Fruit fly (Drosophila melanogaster) whole organism, embryonic: ENCODE data around the gene alpha-Man-IIb.

Experiments
- Atf6 ChIP-seq: fragments of 200-800 bp; sonication (Bioruptor generic); IDR thresholded peaks from 2 replicates; pipeline ENCODE4 v1.3.6; 2022; ENCODE audit warnings: missing biosample characterization, missing genetic modification characterization
- BEAF-32 ChIP-seq: fragments of 200-800 bp; sonication (Bioruptor generic); optimal IDR thresholded peaks from 3 replicates; lab custom pipeline; 2017; ENCODE audit warnings: missing biosample characterization, missing genetic modification characterization, mild to moderate bottlenecking, moderate library complexity, missing genetic modification reagents
- Bdp1 ChIP-seq: fragments of 200-800 bp; sonication (Bioruptor generic); optimal IDR thresholded peaks from 3 replicates; lab custom pipeline; 2016; ENCODE audit warnings: missing biosample characterization, missing genetic modification characterization
- BtbVII ChIP-seq: fragments of 200-800 bp; sonication (Bioruptor generic); optimal IDR thresholded peaks from 3 replicates; lab custom pipeline; 2017; ENCODE audit warnings: missing biosample characterization, mild to moderate bottlenecking, missing genetic modification characterization
- CG10979 ChIP-seq: fragments of 200-800 bp; sonication (Bioruptor generic); optimal IDR thresholded peaks from 2 replicates; lab custom pipeline; 2018; ENCODE audit warnings: missing biosample characterization, mild to moderate bottlenecking, missing genetic modification characterization, moderate library complexity
- CG13123 ChIP-seq: fragments of 200-800 bp; sonication (Bioruptor generic); optimal IDR thresholded peaks from 2 replicates; lab custom pipeline; 2016; ENCODE audit warnings: missing biosample characterization, missing genetic modification characterization
- CG13287 ChIP-seq: fragments of 200-800 bp; sonication (Bioruptor generic); IDR thresholded peaks from 2 replicates; pipeline ENCODE4 v1.3.6; 2022; ENCODE audit warnings: missing biosample characterization, missing genetic modification characterization; ENCODE audit not compliant: partially characterized antibody
- CG14710 ChIP-seq: fragments of 200-800 bp; sonication (Bioruptor generic); optimal IDR thresholded peaks from 3 replicates; lab custom pipeline; 2019; ENCODE audit warnings: missing biosample characterization, mild to moderate bottlenecking, missing genetic modification characterization, moderate library complexity
- CG14965 ChIP-seq: fragments of 200-800 bp; sonication (Bioruptor generic); optimal IDR thresholded peaks from 2 replicates; lab custom pipeline; 2016; ENCODE audit warnings: missing biosample characterization, missing genetic modification characterization, borderline replicate concordance
- CG16813 ChIP-seq: fragments of 200-800 bp; sonication (Bioruptor generic); IDR thresholded peaks from 3 replicates; pipeline ENCODE4 v1.3.6; 2022; ENCODE audit warnings: missing biosample characterization, missing genetic modification characterization; ENCODE audit not compliant: partially characterized antibody
- CG17568 ChIP-seq: fragments of 200-800 bp; sonication (Bioruptor generic); optimal IDR thresholded peaks from 2 replicates; lab custom pipeline; 2018; ENCODE audit warnings: missing biosample characterization, mild to moderate bottlenecking, missing genetic modification characterization, moderate library complexity
- CG17829 ChIP-seq: fragments of 200-800 bp; optimal IDR thresholded peaks from 2 replicates; lab custom pipeline; 2019; ENCODE audit warnings: missing biosample characterization, mild to moderate bottlenecking, missing genetic modification characterization, moderate library complexity
- CG18764 ChIP-seq: fragments of 200-800 bp; sonication (Bioruptor generic); optimal IDR thresholded peaks from 3 replicates; lab custom pipeline; 2016; ENCODE audit warnings: missing biosample characterization, missing genetic modification characterization
- CG2120 ChIP-seq: fragments of 200-800 bp; sonication (Bioruptor generic); optimal IDR thresholded peaks from 3 replicates; lab custom pipeline; 2016; ENCODE audit warnings: missing biosample characterization, missing genetic modification characterization
- CG2202 ChIP-seq: fragments of 200-800 bp; sonication (Bioruptor generic); optimal IDR thresholded peaks from 2 replicates; lab custom pipeline; 2018; ENCODE audit warnings: missing biosample characterization, mild to moderate bottlenecking, missing genetic modification characterization
- CG34422 ChIP-seq: fragments of 200-800 bp; sonication (Bioruptor generic); IDR thresholded peaks from 3 replicates; pipeline ENCODE4 v1.3.6; 2022; ENCODE audit warnings: missing biosample characterization, missing genetic modification characterization
- CG3995 ChIP-seq: fragments of 200-800 bp; sonication (Bioruptor generic); optimal IDR thresholded peaks from 3 replicates; lab custom pipeline; 2016; ENCODE audit warnings: missing biosample characterization, missing genetic modification characterization
- CG7963 ChIP-seq: fragments of 200-800 bp; sonication (Bioruptor generic); IDR thresholded peaks from 3 replicates; pipeline ENCODE4 v1.3.6; 2022; ENCODE audit warnings: missing biosample characterization, missing genetic modification characterization; ENCODE audit not compliant: partially characterized antibody
- CG8388 ChIP-seq: fragments of 200-800 bp; sonication (Bioruptor generic); optimal IDR thresholded peaks from 2 replicates; lab custom pipeline; 2019; ENCODE audit warnings: missing biosample characterization, mild to moderate bottlenecking, missing genetic modification characterization, moderate library complexity
- CG9727 ChIP-seq: fragments of 200-800 bp; sonication (Bioruptor generic); optimal IDR thresholded peaks from 3 replicates; lab custom pipeline; 2017; ENCODE audit warnings: missing biosample characterization, mild to moderate bottlenecking, missing genetic modification characterization
- CG9876 ChIP-seq: fragments of 200-800 bp; sonication (Bioruptor generic); optimal IDR thresholded peaks from 2 replicates; lab custom pipeline; 2016; ENCODE audit warnings: missing biosample characterization, missing genetic modification characterization
- CoRest ChIP-seq: fragments of 200-800 bp; sonication (Bioruptor generic); optimal IDR thresholded peaks from 3 replicates; lab custom pipeline; 2018; ENCODE audit warnings: missing biosample characterization, mild to moderate bottlenecking, missing genetic modification characterization, moderate library complexity
- D19B ChIP-seq: fragments of 200-800 bp; sonication (Bioruptor generic); optimal IDR thresholded peaks from 2 replicates; lab custom pipeline; 2017; ENCODE audit warnings: missing biosample characterization, mild to moderate bottlenecking, missing genetic modification characterization
- Dad ChIP-seq: fragments of 200-800 bp; sonication (Bioruptor generic); optimal IDR thresholded peaks from 3 replicates; lab custom pipeline; 2016; ENCODE audit warnings: missing biosample characterization, missing genetic modification characterization
- Dek ChIP-seq: fragments of 200-800 bp; sonication (Bioruptor generic); optimal IDR thresholded peaks from 3 replicates; lab custom pipeline; 2019; ENCODE audit warnings: missing biosample characterization, mild to moderate bottlenecking, missing genetic modification characterization, moderate library complexity
- Dp ChIP-seq: fragments of 200-800 bp; sonication (Bioruptor generic); optimal IDR thresholded peaks from 2 replicates; lab custom pipeline; 2018; ENCODE audit warnings: missing biosample characterization, mild to moderate bottlenecking, missing genetic modification characterization, moderate library complexity
- Ets97D ChIP-seq: fragments of 200-800 bp; sonication (Bioruptor generic); optimal IDR thresholded peaks from 3 replicates; lab custom pipeline; 2016; ENCODE audit warnings: missing biosample characterization, missing genetic modification characterization
- Hsf ChIP-seq: fragments of 200-800 bp; sonication (Bioruptor generic); optimal IDR thresholded peaks from 3 replicates; lab custom pipeline; 2016; ENCODE audit warnings: missing biosample characterization, missing genetic modification characterization
- Jarid2 ChIP-seq: fragments of 200-800 bp; sonication (Bioruptor generic); optimal IDR thresholded peaks from 3 replicates; lab custom pipeline; 2017; ENCODE audit warnings: mild to moderate bottlenecking, missing biosample characterization, missing genetic modification reagents, missing genetic modification characterization
- Max ChIP-seq: fragments of 200-800 bp; sonication (Bioruptor generic); optimal IDR thresholded peaks from 2 replicates; lab custom pipeline; 2016; ENCODE audit warnings: missing biosample characterization, mild to moderate bottlenecking, missing genetic modification characterization
- Med ChIP-seq: fragments of 200-800 bp; sonication (Bioruptor generic); peaks from one replicate; lab custom pipeline; 2016; ENCODE audit warnings: missing biosample characterization, missing genetic modification characterization, mild to moderate bottlenecking, inconsistent platforms, moderate library complexity
- Pdp1 ChIP-seq, 2 experiments: fragments of 200-800 bp; sonication (Bioruptor generic); optimal IDR thresholded peaks; 3 replicates each; lab custom pipeline; 2016; ENCODE audit warnings: missing biosample characterization in 2 of 2, missing genetic modification characterization in 2 of 2, mild to moderate bottlenecking in 1 of 2, moderate library complexity in 1 of 2
- Sry-δ ChIP-seq: fragments of 200-800 bp; sonication (Bioruptor generic); optimal IDR thresholded peaks from 2 replicates; lab custom pipeline; 2016; ENCODE audit warnings: missing biosample characterization, missing genetic modification characterization
- YL-1 ChIP-seq: fragments of 200-800 bp; sonication (Bioruptor generic); optimal IDR thresholded peaks from 3 replicates; lab custom pipeline; 2017; ENCODE audit warnings: missing biosample characterization, mild to moderate bottlenecking, missing genetic modification characterization
- croc ChIP-seq: fragments of 200-800 bp; sonication (Bioruptor generic); conservative IDR thresholded peaks from 3 replicates; pipeline ENCODE4 v1.3.6; 2022; ENCODE audit warnings: missing biosample characterization, missing genetic modification characterization
- dan ChIP-seq: fragments of 200-800 bp; sonication (Bioruptor generic); IDR thresholded peaks from 2 replicates; pipeline ENCODE4 v1.3.6; 2022; ENCODE audit warnings: missing biosample characterization, missing genetic modification characterization
- gfzf ChIP-seq: fragments of 200-800 bp; sonication (Bioruptor generic); optimal IDR thresholded peaks from 2 replicates; lab custom pipeline; 2016; ENCODE audit warnings: missing biosample characterization, mild to moderate bottlenecking, missing genetic modification characterization, moderate library complexity
- lab ChIP-seq: fragments of 200-800 bp; sonication (Bioruptor generic); optimal IDR thresholded peaks from 3 replicates; lab custom pipeline; 2017; ENCODE audit warnings: missing biosample characterization, missing genetic modification characterization, mild to moderate bottlenecking, moderate library complexity, missing genetic modification reagents
- nmo ChIP-seq: fragments of 200-800 bp; sonication (Bioruptor generic); optimal IDR thresholded peaks from 2 replicates; lab custom pipeline; 2018; ENCODE audit warnings: missing biosample characterization, mild to moderate bottlenecking, missing genetic modification characterization, moderate library complexity
- psq ChIP-seq: fragments of 200-800 bp; sonication (Bioruptor generic); optimal IDR thresholded peaks from 2 replicates; lab custom pipeline; 2017; ENCODE audit warnings: missing biosample characterization, missing genetic modification characterization
- ranshi ChIP-seq: fragments of 200-800 bp; sonication (Bioruptor generic); IDR thresholded peaks from 2 replicates; pipeline ENCODE4 v1.3.6; 2022; ENCODE audit warnings: missing biosample characterization, missing genetic modification characterization
- repo ChIP-seq: fragments of 200-800 bp; sonication (Bioruptor generic); optimal IDR thresholded peaks from 2 replicates; lab custom pipeline; 2016; ENCODE audit warnings: missing biosample characterization, missing genetic modification characterization
- row ChIP-seq: fragments of 200-800 bp; sonication (Bioruptor generic); IDR thresholded peaks from 3 replicates; pipeline ENCODE4 v1.3.6; 2022; ENCODE audit warnings: missing biosample characterization, missing genetic modification characterization
- sc ChIP-seq, 3 experiments: fragments of >200 bp in 2 of 3; fragments of 200-800 bp in 1 of 3; sonication (Bioruptor generic) in 1 of 3; optimal IDR thresholded peaks; 2 replicates in 2 of 3; 3 replicates in 1 of 3; lab custom pipeline; 2017; ENCODE audit warnings: mild to moderate bottlenecking in 1 of 3, missing biosample characterization in 1 of 3, missing genetic modification characterization in 1 of 3, missing genetic modification reagents in 1 of 3
- sob ChIP-seq: fragments of 200-800 bp; sonication (Bioruptor generic); IDR thresholded peaks from 2 replicates; pipeline ENCODE4 v1.3.6; 2022; ENCODE audit warnings: missing biosample characterization, missing genetic modification characterization
- stwl ChIP-seq: fragments of 200-800 bp; sonication (Bioruptor generic); optimal IDR thresholded peaks from 3 replicates; lab custom pipeline; 2018; ENCODE audit warnings: missing biosample characterization, mild to moderate bottlenecking, missing genetic modification characterization, moderate library complexity
- sug ChIP-seq: fragments of 200-800 bp; optimal IDR thresholded peaks from 2 replicates; lab custom pipeline; 2019; ENCODE audit warnings: missing biosample characterization, mild to moderate bottlenecking, missing genetic modification characterization, moderate library complexity
- trem ChIP-seq: fragments of 200-800 bp; optimal IDR thresholded peaks from 3 replicates; lab custom pipeline; 2019; ENCODE audit warnings: missing biosample characterization, mild to moderate bottlenecking, missing genetic modification characterization, moderate library complexity
- zfh1 ChIP-seq: fragments of 200-800 bp; sonication (Bioruptor generic); IDR thresholded peaks from 3 replicates; pipeline ENCODE4 v1.3.6; 2022; ENCODE audit warnings: missing biosample characterization, missing genetic modification characterization

Gene alpha-Man-IIb

DNA sequence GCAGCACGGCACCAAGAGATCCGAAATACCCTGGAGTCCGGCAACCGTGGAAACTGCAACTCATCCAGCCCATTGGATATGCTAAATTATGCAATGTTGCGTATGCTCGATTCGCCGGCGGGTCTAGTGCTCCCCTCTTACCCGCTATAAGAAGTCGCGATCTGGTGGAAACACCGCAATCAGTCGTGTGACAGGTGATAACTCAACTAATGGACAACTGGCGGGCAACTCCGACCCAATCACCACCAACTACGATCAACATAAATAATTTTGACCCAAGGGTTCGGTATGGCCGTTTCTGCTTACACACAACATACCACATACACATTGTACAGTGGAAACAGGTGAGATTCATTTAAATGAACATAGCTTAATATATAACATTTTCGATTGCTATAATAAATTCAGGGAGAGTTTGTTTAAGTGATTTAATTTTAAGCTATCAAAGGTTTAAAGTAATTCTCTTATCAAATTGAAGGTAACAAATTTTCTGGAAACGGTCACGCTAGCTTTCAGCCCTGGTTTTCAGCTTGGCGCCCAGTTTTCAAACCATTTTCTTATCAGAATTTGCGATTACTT is 53.2 kb downstream of the alpha-Man-IIb start, which contains the start of gene Hmt-1 (continued):
- no peak for TF ChIP-seq CoRest
- peak; percentile 94 for TF ChIP-seq Dp
- TF ChIP-seq croc (GFP tag; lab: Robert Waterston, UW) = no peak
- no peak for TF ChIP-seq CG14965
- no peak for TF ChIP-seq CG7963 (GFP tag; lab: Robert Waterston, UW)
- TF ChIP-seq ranshi (GFP tag; lab: Robert Waterston, UW) = no peak
- TF ChIP-seq CG16813 (GFP tag; lab: Robert Waterston, UW) = peak; percentile 23; the same call in 1 of the 3 replicates
- no peak for TF ChIP-seq CG3995
- peak; percentile 67 for TF ChIP-seq row
- TF ChIP-seq Pdp1 (GFP tag; optimal IDR thresholded peaks at IDR 0.05; lab: Kevin White, UChicago) = peak in 1 of 2 experiments; percentile 93
- no peak for TF ChIP-seq psq
- no peak for TF ChIP-seq sc (optimal IDR thresholded peaks at IDR 0.05; lab: Kevin White, UChicago)
- no peak for TF ChIP-seq sc (GFP tag; optimal IDR thresholded peaks at IDR 0.05; lab: Kevin White, UChicago)
- peak; percentile 67 for TF ChIP-seq nmo (GFP tag; lab: Kevin White, UChicago)
- TF ChIP-seq CG17829 (tag; lab: Kevin White, UChicago) = peak; percentile 53
- TF ChIP-seq sob (GFP tag; lab: Robert Waterston, UW) = 0 out of 2 replicates have a peak, but pooled peaks have one; percentile 20
- TF ChIP-seq Max (GFP tag; lab: Kevin White, UChicago) = peak; percentile 1
- peak; percentile 58 for TF ChIP-seq Ets97D (GFP tag; lab: Kevin White, UChicago)
- TF ChIP-seq CG14710 (tag; lab: Kevin White, UChicago) = peak; percentile 80
- TF ChIP-seq Jarid2 = peak; percentile 51
- TF ChIP-seq CG17568 (GFP tag; lab: Kevin White, UChicago) = no peak
- TF ChIP-seq CG34422 (GFP tag; lab: Robert Waterston, UW) = peak; percentile 69; the same call in 1 of the 3 replicates
- no peak for TF ChIP-seq CG9876 (GFP tag; lab: Kevin White, UChicago)
- peak; percentile 9 for TF ChIP-seq CG9727 (GFP tag; lab: Kevin White, UChicago)
- no peak for TF ChIP-seq zfh1 (GFP tag; lab: Robert Waterston, UW)
- no peak for TF ChIP-seq D19B (GFP tag; lab: Kevin White, UChicago)
- peak; percentile 81 for TF ChIP-seq Med (GFP tag; lab: Kevin White, UChicago)
- TF ChIP-seq BEAF-32 (GFP tag; lab: Kevin White, UChicago) = peak; percentile 47
- TF ChIP-seq CG13123 (GFP tag; lab: Kevin White, UChicago) = no peak
- TF ChIP-seq trem (tag; lab: Kevin White, UChicago) = peak; percentile 83
- TF ChIP-seq lab (GFP tag; lab: Kevin White, UChicago) = no peak
- no peak for TF ChIP-seq BtbVII (GFP tag; lab: Kevin White, UChicago)
- TF ChIP-seq sug (tag; lab: Kevin White, UChicago) = peak; percentile 47
- peak; percentile 53 for TF ChIP-seq YL-1 (GFP tag; lab: Kevin White, UChicago)
- TF ChIP-seq dan = no peak
- no peak for TF ChIP-seq Dad (GFP tag; lab: Kevin White, UChicago)
- TF ChIP-seq Atf6 (GFP tag; lab: Robert Waterston, UW) = no peak
- peak; percentile 1 for TF ChIP-seq CG2202
- no peak for TF ChIP-seq Dek
- TF ChIP-seq CG18764 (GFP tag; lab: Kevin White, UChicago) = no peak
- peak; percentile 42 for TF ChIP-seq Sry-δ (GFP tag; lab: Kevin White, UChicago)
- no peak for TF ChIP-seq Bdp1
- peak; percentile 26 for TF ChIP-seq CG13287
- peak; percentile 32 for TF ChIP-seq CG10979 (tag; lab: Kevin White, UChicago)
- TF ChIP-seq stwl (tag; lab: Kevin White, UChicago) = peak; percentile 52
- TF ChIP-seq Hsf (GFP tag; lab: Kevin White, UChicago) = peak; percentile 25
- no peak for TF ChIP-seq CG8388
- peak; percentile 31 for TF ChIP-seq CG2120 (GFP tag; lab: Kevin White, UChicago)
- peak; percentile 91 for TF ChIP-seq gfzf (GFP tag; lab: Kevin White, UChicago)
- no peak for TF ChIP-seq repo (GFP tag; lab: Kevin White, UChicago)
